Worm (Caenorhabditis elegans) whole organism, L4/young adult: ENCODE results near the gene T28D6.3.

Experiments used
- W03F9.2 ChIP-seq: fragments of 150-350 bp; optimal IDR thresholded peaks from 2 replicates; lab custom pipeline; 2014; ENCODE audit warnings: missing biosample characterization, missing genetic modification characterization
- dao-5 ChIP-seq: sonication (generic microtip); optimal IDR thresholded peaks from 2 replicates; lab custom pipeline; 2016; ENCODE audit warnings: missing genotype, missing genetic modification characterization, moderate library complexity, missing compliant biosample characterization

- TF ChIP-seq dao-5: no peak
- TF ChIP-seq W03F9.2 (tag; lab: Kevin White, UChicago): no peak
Measured at ce11 chrIII:11362915-11363314, 3.7 kb upstream of the T28D6.3 start.
